Worm (Caenorhabditis elegans): Measurements from ENCODE around the gene C25F9.12.

DNA sequence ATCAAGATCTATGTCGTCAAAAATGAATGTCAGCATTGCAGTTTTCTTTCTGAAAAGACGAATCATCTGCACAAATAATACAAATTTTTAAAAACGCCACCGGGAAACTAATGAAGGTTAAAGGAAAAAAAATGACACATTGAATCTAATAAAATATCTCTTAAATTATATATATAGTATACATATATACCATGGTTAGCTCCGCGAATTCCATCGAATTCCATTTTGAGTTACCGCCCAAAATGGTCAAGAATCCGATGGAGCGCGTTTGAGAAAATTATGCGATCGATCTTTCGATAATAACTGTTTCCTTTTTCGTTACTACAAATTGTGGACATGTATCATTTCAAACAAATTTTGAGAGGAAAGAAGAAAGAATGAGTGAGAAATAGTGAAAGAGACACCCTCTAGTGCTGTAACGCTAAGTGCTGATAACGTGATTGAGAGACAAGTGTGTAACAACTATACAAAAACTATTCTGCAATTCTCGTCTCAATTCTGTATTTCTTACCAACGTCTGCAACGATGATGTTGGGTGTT is 2.6 kb upstream of the C25F9.12 start, which contains the start of the genes C25F9.6 and C25F9.10:
- no peak for TF ChIP-seq mdl-1 (tag; optimal IDR thresholded peaks at IDR 0.05)
- peak; percentile 35 for TF ChIP-seq pqm-1 (tag; optimal IDR thresholded peaks at IDR 0.05)
- no peak for TF ChIP-seq R02D3.7 (tag; optimal IDR thresholded peaks at IDR 0.05)
- no peak for TF ChIP-seq fos-1 (tag; optimal IDR thresholded peaks at IDR 0.05)
- TF ChIP-seq ama-1 (optimal IDR thresholded peaks at IDR 0.05) = no peak
- no peak for TF ChIP-seq lsy-12 (tag; optimal IDR thresholded peaks at IDR 0.05)

Data from whole organism, L3 larva.